Fruit fly (Drosophila melanogaster): Measurements from ENCODE around the gene emc.

Gene emc

dm6 chr3L:700160-700917 lies 48.9 kb upstream of the emc start (continued):
- TF ChIP-seq CG15269 (tag; optimal IDR thresholded peaks at IDR 0.05) (peak; percentile 76), CG12219 (GFP tag; optimal IDR thresholded peaks at IDR 0.05) (peak; percentile 83), tin (GFP tag; optimal IDR thresholded peaks at IDR 0.05) (peak; percentile 38), Max (GFP tag; optimal IDR thresholded peaks at IDR 0.05) (no peak), CG8281 (tag; optimal IDR thresholded peaks at IDR 0.05) (peak; percentile 6), Atf3 (GFP tag; optimal IDR thresholded peaks at IDR 0.05) (no peak), CG10462 (GFP tag; optimal IDR thresholded peaks at IDR 0.05) (peak; percentile 20), Hr51 (GFP tag; optimal IDR thresholded peaks at IDR 0.05) (peak; percentile 10 to 83), CG11085 (GFP tag; IDR thresholded peaks at IDR 0.05) (no peak), H15 (GFP tag; IDR thresholded peaks at IDR 0.05) (peak; percentile 56; the same call in 2 of the 3 replicates), jing (GFP tag; optimal IDR thresholded peaks at IDR 0.05) (peak; percentile 5), D19B (GFP tag; optimal IDR thresholded peaks at IDR 0.05) (peak; percentile 49), CG13296 (GFP tag; optimal IDR thresholded peaks at IDR 0.05) (peak; percentile 72), CG5180 (GFP tag; optimal IDR thresholded peaks at IDR 0.05) (no peak), CG3847 (GFP tag; IDR thresholded peaks at IDR 0.05) (0 out of 2 replicates have a peak, but pooled peaks have one; percentile 13), Tbp (GFP tag; optimal IDR thresholded peaks at IDR 0.05) (no peak), prd (optimal IDR thresholded peaks at IDR 0.05) (no peak), prd (GFP tag; IDR thresholded peaks at IDR 0.05) (no peak), br (optimal IDR thresholded peaks at IDR 0.05) (no peak), Elba2 (GFP tag; optimal IDR thresholded peaks at IDR 0.05) (no peak), CG17385 (GFP tag; optimal IDR thresholded peaks at IDR 0.05) (peak; percentile 65), CG13775 (GFP tag; optimal IDR thresholded peaks at IDR 0.05) (peak; percentile 8), CG4854 (GFP tag; optimal IDR thresholded peaks at IDR 0.05) (peak; percentile 7), MBD-R2 (GFP tag; IDR thresholded peaks at IDR 0.05) (peak; percentile 9; the same call in 1 of the 2 replicates), ap (GFP tag; IDR thresholded peaks at IDR 0.05) (0 out of 2 replicates have a peak, but pooled peaks have one; percentile 19), Drgx (GFP tag; IDR thresholded peaks at IDR 0.05) (peak; percentile 51), Hr39 (optimal IDR thresholded peaks at IDR 0.05) (no peak), bsh (GFP tag; optimal IDR thresholded peaks at IDR 0.05) (peak in 1 of 2 experiments; percentile 77), CG7372 (GFP tag; IDR thresholded peaks at IDR 0.05) (no peak), YL-1 (GFP tag; optimal IDR thresholded peaks at IDR 0.05) (peak; percentile 19), CG6272 (GFP tag; IDR thresholded peaks at IDR 0.05) (no peak), crol (GFP tag; IDR thresholded peaks at IDR 0.05) (no peak), Mrtf (GFP tag; IDR thresholded peaks at IDR 0.05) (no peak), CG6813 (GFP tag; optimal IDR thresholded peaks at IDR 0.05) (peak; percentile 21), onecut (GFP tag; IDR thresholded peaks at IDR 0.05) (peak; percentile 50), CG16815 (GFP tag; optimal IDR thresholded peaks at IDR 0.05) (peak; percentile 10), D19A (tag; optimal IDR thresholded peaks at IDR 0.05) (peak; percentile 58), CG1529 (GFP tag; optimal IDR thresholded peaks at IDR 0.05) (peak; percentile 8), chif (GFP tag; optimal IDR thresholded peaks at IDR 0.05) (peak; percentile 23 to 48), Antp (GFP tag; optimal IDR thresholded peaks at IDR 0.05) (no peak), B-H1 (GFP tag; IDR thresholded peaks at IDR 0.05) (no peak; the same call in 2 of the 3 replicates), Spps (tag; optimal IDR thresholded peaks at IDR 0.05) (peak; percentile 31), CG3726 (GFP tag; IDR thresholded peaks at IDR 0.05) (no peak), CG1024 (GFP tag; IDR thresholded peaks at IDR 0.05) (no peak), abd-A (tag; optimal IDR thresholded peaks at IDR 0.05) (no peak), NfI (GFP tag; optimal IDR thresholded peaks at IDR 0.05) (peak; percentile 60), Dll (GFP tag; IDR thresholded peaks at IDR 0.05; ENCODE audit: partially characterized antibody) (no peak), CG4282 (GFP tag; optimal IDR thresholded peaks at IDR 0.05) (peak; percentile 1), grn (GFP tag; optimal IDR thresholded peaks at IDR 0.05) (no peak), p53 (GFP tag; optimal IDR thresholded peaks at IDR 0.05) (no peak), CG9727 (GFP tag; optimal IDR thresholded peaks at IDR 0.05) (no peak)
